Fruit fly (Drosophila melanogaster): ENCODE measurements around the gene ATPsynE.
A peak's percentile ranks its signal among the peaks of the same experiment; 100 is the strongest.

The ATPsynE gene

DNA sequence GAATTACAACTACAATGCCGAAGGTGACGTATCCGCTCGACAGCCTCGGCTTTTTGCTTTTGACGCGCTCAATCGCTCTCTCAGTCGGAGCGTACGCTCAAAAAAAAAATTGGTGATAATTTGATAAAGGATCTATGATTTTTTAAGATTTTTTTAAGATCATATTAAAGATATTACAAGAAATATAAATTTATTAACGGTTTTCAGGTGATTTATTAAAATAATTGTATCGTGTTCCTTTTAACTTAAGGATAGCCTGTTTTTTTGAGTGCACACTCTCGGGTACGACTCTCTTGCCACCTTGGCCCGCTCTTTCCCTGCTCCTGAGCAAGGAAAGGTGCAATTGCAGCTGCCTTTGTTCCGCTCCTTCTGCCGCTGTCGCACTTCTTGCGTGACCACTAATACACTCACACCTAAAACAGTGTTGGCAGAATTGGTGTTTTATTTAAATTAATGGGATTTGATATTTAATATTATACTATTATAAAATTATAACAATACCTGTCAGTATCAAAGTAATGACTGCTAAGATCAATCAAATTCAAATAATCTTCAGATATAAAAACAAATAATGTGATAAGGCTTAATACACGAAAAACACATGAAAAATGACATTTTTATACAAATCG lies 48.7 kb upstream of the ATPsynE start (continued):
- TF ChIP-seq CG8765 (GFP tag; IDR thresholded peaks at IDR 0.05) (peak; percentile 89), BEAF-32 (GFP tag; optimal IDR thresholded peaks at IDR 0.05) (no peak), gcm2 (GFP tag; optimal IDR thresholded peaks at IDR 0.05) (peak; percentile 18), oc (tag; optimal IDR thresholded peaks at IDR 0.05) (peak; percentile 62), CoRest (tag; optimal IDR thresholded peaks at IDR 0.05) (peak; percentile 79), CG4404 (GFP tag; IDR thresholded peaks at IDR 0.05) (peak; percentile 93), sens (GFP tag) (peak; percentile 90), pnt (GFP tag; optimal IDR thresholded peaks at IDR 0.05) (no peak), CG1024 (GFP tag; IDR thresholded peaks at IDR 0.05) (peak; percentile 70; the same call in 1 of the 2 replicates), unc-4 (GFP tag; IDR thresholded peaks at IDR 0.05; ENCODE audit: partially characterized antibody) (no peak), bcd (GFP tag; optimal IDR thresholded peaks at IDR 0.05) (peak; percentile 71), so (GFP tag; IDR thresholded peaks at IDR 0.05) (peak; percentile 88), sd (tag; optimal IDR thresholded peaks at IDR 0.05) (no peak), CG32532 (GFP tag; IDR thresholded peaks at IDR 0.05) (peak; percentile 85), HLH54F (GFP tag; optimal IDR thresholded peaks at IDR 0.05) (peak; percentile 36), CG7357 (GFP tag; IDR thresholded peaks at IDR 0.05) (peak; percentile 66; the same call in 2 of the 3 replicates), z (GFP tag; IDR thresholded peaks at IDR 0.05) (peak; percentile 62; the same call in 2 of the 3 replicates), Lhr (GFP tag; optimal IDR thresholded peaks at IDR 0.05) (peak; percentile 43), CG2712 (tag; optimal IDR thresholded peaks at IDR 0.05) (peak; percentile 92), HLH3B (GFP tag; IDR thresholded peaks at IDR 0.05) (peak; percentile 81), CG30431 (GFP tag; optimal IDR thresholded peaks at IDR 0.05) (peak; percentile 60), ara (GFP tag; IDR thresholded peaks at IDR 0.05) (peak; percentile 87), dati (GFP tag; IDR thresholded peaks at IDR 0.05) (0 out of 2 replicates have a peak, but pooled peaks have one; percentile 49), CG32772 (GFP tag; IDR thresholded peaks at IDR 0.05) (peak; percentile 70), HLH4C (GFP tag; IDR thresholded peaks at IDR 0.05; ENCODE audit: partially characterized antibody) (no peak), CG3163 (GFP tag; optimal IDR thresholded peaks at IDR 0.05) (no peak), sc (optimal IDR thresholded peaks at IDR 0.05) (no peak), sc (GFP tag; optimal IDR thresholded peaks at IDR 0.05) (no peak), Usf (GFP tag; optimal IDR thresholded peaks at IDR 0.05) (peak; percentile 39), Mrtf (GFP tag; IDR thresholded peaks at IDR 0.05) (peak; percentile 66; the same call in 2 of the 3 replicates), Doc3 (GFP tag; IDR thresholded peaks at IDR 0.05; ENCODE audit: partially characterized antibody) (no peak), twi (tag; optimal IDR thresholded peaks at IDR 0.05) (peak; percentile 64), ftz-f1 (GFP tag; optimal IDR thresholded peaks at IDR 0.05) (no peak), Hr39 (optimal IDR thresholded peaks at IDR 0.05) (no peak), HmgZ (tag; optimal IDR thresholded peaks at IDR 0.05) (peak; percentile 64), dpn (GFP tag; optimal IDR thresholded peaks at IDR 0.05) (peak; percentile 41 to 62), CG11398 (GFP tag; optimal IDR thresholded peaks at IDR 0.05) (no peak), abd-A (tag; optimal IDR thresholded peaks at IDR 0.05) (no peak), CG7745 (tag; optimal IDR thresholded peaks at IDR 0.05) (peak; percentile 18), fd64A (GFP tag; optimal IDR thresholded peaks at IDR 0.05) (no peak), cwo (GFP tag; optimal IDR thresholded peaks at IDR 0.05) (peak; percentile 69), ash1 (GFP tag; optimal IDR thresholded peaks at IDR 0.05) (no peak), stc (GFP tag; IDR thresholded peaks at IDR 0.05) (peak; percentile 86), Hr51 (GFP tag; optimal IDR thresholded peaks at IDR 0.05) (peak in 1 of 2 experiments; percentile 79), Trl (optimal IDR thresholded peaks at IDR 0.05) (peak; percentile 42 to 68), Trl (GFP tag; optimal IDR thresholded peaks at IDR 0.05) (no peak), CG6854 (GFP tag; optimal IDR thresholded peaks at IDR 0.05) (peak; percentile 65), CG6791 (GFP tag; IDR thresholded peaks at IDR 0.05; ENCODE audit: partially characterized antibody) (no peak), lab (GFP tag; optimal IDR thresholded peaks at IDR 0.05) (peak; percentile 91), CG7271 (tag; optimal IDR thresholded peaks at IDR 0.05) (peak; percentile 91)
